Worm (Caenorhabditis elegans) whole organism, L2 larva: ENCODE measurements around the gene gcy-9.

ENCODE experiments used
- C34F6.9 ChIP-seq: fragments of 150-350 bp; optimal IDR thresholded peaks from 2 replicates; lab custom pipeline; 2014; ENCODE audit warnings: missing biosample characterization, missing genetic modification characterization
- F13H6.1 ChIP-seq: sonication (generic microtip); optimal IDR thresholded peaks from 2 replicates; lab custom pipeline; 2016; ENCODE audit warnings: missing genetic modification characterization, missing compliant biosample characterization
- Y55F3AM.14 ChIP-seq: fragments of 200-800 bp; sonication (Bioruptor generic); optimal IDR thresholded peaks from 2 replicates; lab custom pipeline; 2018; ENCODE audit warnings: mild to moderate bottlenecking, missing genetic modification characterization, missing compliant biosample characterization
- ZK546.5 ChIP-seq: sonication (generic microtip); optimal IDR thresholded peaks from 2 replicates; lab custom pipeline; 2017; ENCODE audit warnings: missing biosample characterization, missing genetic modification characterization
- alr-1 ChIP-seq: fragments of 150-350 bp; optimal IDR thresholded peaks from 2 replicates; lab custom pipeline; 2014; ENCODE audit warnings: missing biosample characterization, missing genetic modification characterization
- blmp-1 ChIP-seq: sonication (generic microtip); optimal IDR thresholded peaks from 2 replicates; lab custom pipeline; 2017; ENCODE audit warnings: missing genetic modification characterization, mild to moderate bottlenecking, missing compliant biosample characterization, antibody characterized with exemption, moderate library complexity; ENCODE audit not compliant: insufficient read depth
- crh-2 ChIP-seq: sonication (generic microtip); optimal IDR thresholded peaks from 2 replicates; lab custom pipeline; 2017; ENCODE audit warnings: missing biosample characterization, missing genetic modification characterization
- dmd-4 ChIP-seq: sonication (generic microtip); optimal IDR thresholded peaks from 2 replicates; lab custom pipeline; 2017; ENCODE audit warnings: missing biosample characterization, missing genetic modification characterization
- egl-27 ChIP-seq: sonication (generic microtip); optimal IDR thresholded peaks from 3 replicates; lab custom pipeline; 2017; ENCODE audit warnings: missing biosample characterization, missing genetic modification reagents, missing genetic modification characterization
- elt-1 ChIP-seq: fragments of 150-350 bp; optimal IDR thresholded peaks from 2 replicates; lab custom pipeline; 2014; ENCODE audit warnings: missing biosample characterization, missing genetic modification characterization
- elt-3 ChIP-seq: sonication (generic microtip); optimal IDR thresholded peaks from 2 replicates; lab custom pipeline; 2017; ENCODE audit warnings: missing biosample characterization, missing genetic modification characterization
- gmeb-1 ChIP-seq: fragments of 150-350 bp; optimal IDR thresholded peaks from 2 replicates; lab custom pipeline; 2014; ENCODE audit warnings: missing biosample characterization, missing genetic modification characterization
- lin-11 ChIP-seq: fragments of 150-350 bp; sonication (generic microtip); optimal IDR thresholded peaks from 2 replicates; lab custom pipeline; 2014; ENCODE audit warnings: missing biosample characterization, missing genetic modification characterization, inconsistent platforms, mixed read lengths
- lsy-2 ChIP-seq, 2 experiments: fragments of 150-350 bp in 1 of 2; sonication (generic microtip) in 1 of 2; optimal IDR thresholded peaks; 2 replicates each; lab custom pipeline; 2014 to 2017; ENCODE audit warnings: missing biosample characterization in 2 of 2, missing genetic modification characterization in 2 of 2
- mbf-1 ChIP-seq: sonication (generic microtip); optimal IDR thresholded peaks from 2 replicates; lab custom pipeline; 2017; ENCODE audit warnings: missing biosample characterization, missing genetic modification characterization
- mdl-1 ChIP-seq, 2 experiments: fragments of 150-350 bp in 1 of 2; sonication (generic microtip) in 1 of 2; optimal IDR thresholded peaks; 2 replicates each; lab custom pipeline; 2017; ENCODE audit warnings: missing biosample characterization in 2 of 2, missing genetic modification characterization in 2 of 2
- nhr-10 ChIP-seq: sonication (generic microtip); optimal IDR thresholded peaks from 2 replicates; lab custom pipeline; 2017; ENCODE audit warnings: missing biosample characterization, missing genetic modification characterization
- nhr-12 ChIP-seq: fragments of 150-350 bp; optimal IDR thresholded peaks from 2 replicates; lab custom pipeline; 2014; ENCODE audit warnings: missing biosample characterization, missing genetic modification characterization
- nhr-129 ChIP-seq: fragments of 150-350 bp; optimal IDR thresholded peaks from 2 replicates; lab custom pipeline; 2014; ENCODE audit warnings: missing biosample characterization, missing genetic modification characterization
- nhr-23 ChIP-seq: fragments of 150-350 bp; optimal IDR thresholded peaks from 2 replicates; lab custom pipeline; 2014; ENCODE audit warnings: missing biosample characterization, missing genetic modification reagents, missing genetic modification characterization
- nhr-25 ChIP-seq: fragments of 150-350 bp; sonication (generic microtip); optimal IDR thresholded peaks from 3 replicates; lab custom pipeline; 2014; ENCODE audit warnings: missing biosample characterization, missing genetic modification characterization
- nhr-6 ChIP-seq: fragments of 150-350 bp; optimal IDR thresholded peaks from 2 replicates; lab custom pipeline; 2014; ENCODE audit warnings: missing biosample characterization, missing genetic modification characterization
- nhr-77 ChIP-seq: fragments of 150-350 bp; optimal IDR thresholded peaks from 2 replicates; lab custom pipeline; 2014; ENCODE audit warnings: missing biosample characterization, missing genetic modification characterization
- peb-1 ChIP-seq: fragments of 150-350 bp; optimal IDR thresholded peaks from 2 replicates; lab custom pipeline; 2014; ENCODE audit warnings: missing biosample characterization, missing genetic modification characterization
- sem-4 ChIP-seq: fragments of 150-350 bp; optimal IDR thresholded peaks from 2 replicates; lab custom pipeline; 2014; ENCODE audit warnings: missing biosample characterization, missing genetic modification reagents, missing genetic modification characterization
- skn-1 ChIP-seq: sonication (generic microtip); optimal IDR thresholded peaks from 2 replicates; lab custom pipeline; 2017; ENCODE audit warnings: missing biosample characterization, missing genetic modification characterization
- sma-3 ChIP-seq: sonication (generic microtip); optimal IDR thresholded peaks from 2 replicates; lab custom pipeline; 2016; ENCODE audit warnings: missing genetic modification reagents, missing genetic modification characterization, missing compliant biosample characterization
- sma-9 ChIP-seq, 2 experiments: fragments of 150-350 bp in 1 of 2; sonication (generic microtip) in 1 of 2; optimal IDR thresholded peaks; 2 replicates each; lab custom pipeline; 2014 to 2016; ENCODE audit warnings: missing genetic modification characterization in 2 of 2, mild to moderate bottlenecking in 1 of 2, missing biosample characterization in 1 of 2, missing compliant biosample characterization in 1 of 2, missing genetic modification reagents in 1 of 2, moderate library complexity in 1 of 2
- snpc-4 ChIP-seq: fragments of 150-350 bp; optimal IDR thresholded peaks from 2 replicates; lab custom pipeline; 2014; ENCODE audit warnings: missing biosample characterization, missing genetic modification characterization
- unc-55 ChIP-seq: fragments of 150-350 bp; sonication (generic microtip); optimal IDR thresholded peaks from 3 replicates; lab custom pipeline; 2014; ENCODE audit warnings: missing biosample characterization, missing genetic modification reagents, missing genetic modification characterization
- zag-1 ChIP-seq: fragments of 150-350 bp; optimal IDR thresholded peaks from 2 replicates; lab custom pipeline; 2014; ENCODE audit warnings: missing biosample characterization, missing genetic modification characterization
- ztf-1 ChIP-seq: fragments of 200-800 bp; sonication (Bioruptor generic); conservative IDR thresholded peaks from 2 replicates; pipeline ENCODE4 v1.3.6; 2022; ENCODE audit warnings: missing genetic modification characterization, missing compliant biosample characterization
- ztf-11 ChIP-seq: sonication (generic microtip); optimal IDR thresholded peaks from 2 replicates; lab custom pipeline; 2017; ENCODE audit warnings: missing biosample characterization, missing genetic modification characterization
- ztf-4 ChIP-seq: fragments of 150-350 bp; optimal IDR thresholded peaks from 2 replicates; lab custom pipeline; 2014; ENCODE audit warnings: missing biosample characterization, missing genetic modification characterization

The gcy-9 gene

ce11 chrX:11367640-11368039, 30.0 kb upstream of the gcy-9 start:
- TF ChIP-seq crh-2 (tag; lab: Kevin White, UChicago) (no peak), C34F6.9 (tag; lab: Kevin White, UChicago) (no peak), sma-3 (no peak), ztf-4 (tag; lab: Kevin White, UChicago) (no peak), nhr-129 (tag; lab: Kevin White, UChicago) (peak; percentile 9), ztf-1 (GFP tag; lab: Robert Waterston, UW) (no peak), ztf-11 (tag; lab: Kevin White, UChicago) (no peak), unc-55 (GFP tag; lab: Kevin White, UChicago) (no peak), ZK546.5 (tag; lab: Kevin White, UChicago) (no peak)

DNA sequence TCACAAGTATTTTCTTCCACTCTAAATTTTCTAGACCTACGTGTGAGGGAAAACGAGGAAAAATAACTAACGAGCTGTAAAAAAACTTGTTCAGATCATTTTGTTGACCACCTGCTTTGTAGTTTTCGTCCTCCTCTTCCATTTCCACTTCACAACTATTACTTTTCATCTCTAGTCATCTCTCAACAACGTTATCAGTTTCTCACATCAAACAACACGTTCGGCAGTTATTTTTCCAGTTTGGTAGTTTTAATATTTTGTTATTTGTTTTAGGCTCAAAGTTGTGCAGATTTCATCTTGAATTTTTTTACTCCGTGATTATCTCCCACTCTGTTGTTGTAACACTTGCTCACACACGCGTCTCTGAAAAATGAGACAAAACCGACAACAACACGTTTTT, 29.4 kb upstream of the gcy-9 start:
- TF ChIP-seq dmd-4 (tag; lab: Kevin White, UChicago) = no peak
- no peak for TF ChIP-seq ZK546.5 (tag; lab: Kevin White, UChicago)
- TF ChIP-seq gmeb-1 (tag; lab: Kevin White, UChicago) = no peak
- TF ChIP-seq Y55F3AM.14 (GFP tag; lab: Kevin White, UChicago) = no peak
- no peak for TF ChIP-seq ztf-4 (tag; lab: Kevin White, UChicago)

DNA sequence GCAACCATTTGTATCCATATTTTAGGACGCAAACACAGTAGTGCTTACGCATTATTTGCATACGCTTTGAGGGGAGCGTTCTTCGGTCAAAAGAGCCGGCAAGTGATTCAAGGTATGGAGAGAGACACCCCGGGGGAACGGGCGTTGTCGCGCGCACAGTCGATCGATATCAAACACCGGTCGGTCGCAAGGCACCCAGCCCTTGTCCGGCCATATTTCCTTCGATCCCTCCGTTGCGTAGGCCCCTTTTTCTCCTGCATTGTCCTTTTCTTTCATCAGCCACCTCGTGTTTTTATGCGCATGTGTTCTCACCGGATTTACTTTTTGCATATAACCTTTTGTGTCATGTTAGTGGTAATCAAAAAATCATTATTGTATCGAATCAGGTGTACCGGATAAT, 28.3 kb upstream of the gcy-9 start:
- TF ChIP-seq mbf-1 (no peak), crh-2 (tag; lab: Kevin White, UChicago) (no peak), elt-3 (tag; lab: Kevin White, UChicago) (no peak), egl-27 (tag; lab: Kevin White, UChicago) (no peak), nhr-12 (tag; lab: Kevin White, UChicago) (no peak), C34F6.9 (tag; lab: Kevin White, UChicago) (no peak), peb-1 (tag; lab: Kevin White, UChicago) (no peak), lin-11 (tag; lab: Kevin White, UChicago) (no peak), lsy-2 (tag; optimal IDR thresholded peaks at IDR 0.05; lab: Kevin White, UChicago) (no peak), nhr-10 (tag; lab: Kevin White, UChicago) (no peak), nhr-6 (tag; lab: Kevin White, UChicago) (no peak), zag-1 (tag; lab: Kevin White, UChicago) (no peak), blmp-1 (no peak), ztf-1 (GFP tag; lab: Robert Waterston, UW) (no peak)

- no peak for TF ChIP-seq snpc-4 (tag; lab: Kevin White, UChicago)
- TF ChIP-seq sma-9 (GFP tag; optimal IDR thresholded peaks at IDR 0.05; lab: Kevin White, UChicago) = no peak
- TF ChIP-seq sma-9 (tag; optimal IDR thresholded peaks at IDR 0.05; lab: Kevin White, UChicago) = no peak
- TF ChIP-seq blmp-1 = no peak
- TF ChIP-seq skn-1 = no peak
These were observed 27.2 kb upstream of the gcy-9 start for ce11 chrX:11364914-11365313.

DNA sequence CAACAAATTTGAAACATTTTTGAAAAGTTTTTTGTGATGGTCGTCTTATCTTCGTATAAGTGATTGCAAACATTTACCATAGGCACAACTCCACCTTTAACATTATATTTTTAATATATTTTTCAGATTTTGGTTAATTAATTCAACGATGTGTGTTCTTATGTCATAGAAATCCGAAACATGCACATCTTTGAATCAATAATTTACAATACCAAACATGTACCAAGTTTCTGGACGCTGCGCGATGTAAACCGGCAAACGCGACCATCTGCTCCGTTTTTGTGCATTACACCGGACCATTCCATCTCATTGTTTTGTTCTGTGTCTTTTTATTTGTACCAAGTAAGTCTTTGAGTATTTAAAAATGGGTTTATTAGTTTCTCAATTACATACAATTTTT, 19.8 kb upstream of the gcy-9 start, which contains the start of gene pgp-4:
TSS of gene pgp-4 (plus strand) at position 301 of the 400 bp plus-strand sequence.
- no peak for TF ChIP-seq nhr-25 (tag; lab: Kevin White, UChicago)
- TF ChIP-seq skn-1 = no peak
- TF ChIP-seq sem-4 (tag; lab: Kevin White, UChicago) = no peak

ce11 chrX:11355856-11356255, 18.2 kb upstream of the gcy-9 start:
- TF ChIP-seq alr-1 (tag; lab: Kevin White, UChicago) = no peak
- no peak for TF ChIP-seq unc-55 (GFP tag; lab: Kevin White, UChicago)
- TF ChIP-seq ztf-11 (tag; lab: Kevin White, UChicago) = no peak
- no peak for TF ChIP-seq crh-2 (tag; lab: Kevin White, UChicago)
- TF ChIP-seq nhr-77 (tag; lab: Kevin White, UChicago) = no peak
- no peak for TF ChIP-seq dmd-4 (tag; lab: Kevin White, UChicago)
- TF ChIP-seq blmp-1 = no peak
- no peak for TF ChIP-seq mdl-1 (tag; optimal IDR thresholded peaks at IDR 0.05; lab: Kevin White, UChicago)
- no peak for TF ChIP-seq skn-1
- no peak for TF ChIP-seq C34F6.9 (tag; lab: Kevin White, UChicago)
- TF ChIP-seq gmeb-1 (tag; lab: Kevin White, UChicago) = no peak
- TF ChIP-seq F13H6.1 (tag; lab: Kevin White, UChicago) = no peak
- TF ChIP-seq zag-1 (tag; lab: Kevin White, UChicago) = no peak
- no peak for TF ChIP-seq elt-1 (tag; lab: Kevin White, UChicago)
- no peak for TF ChIP-seq nhr-23 (tag; lab: Kevin White, UChicago)
- no peak for TF ChIP-seq mbf-1
- TF ChIP-seq ZK546.5 (tag; lab: Kevin White, UChicago) = no peak
